Fruit fly (Drosophila melanogaster) whole organism, adult: ENCODE data around the gene CG12009.

Experiments
- CG11617 ChIP-seq: fragments of 200-800 bp; sonication (Bioruptor generic); optimal IDR thresholded peaks from 2 replicates; lab custom pipeline; 2017; ENCODE audit warnings: mild to moderate bottlenecking, missing biosample characterization, missing genetic modification reagents, missing genetic modification characterization
- CG12768 ChIP-seq: fragments of 200-800 bp; sonication (Bioruptor generic); optimal IDR thresholded peaks from 2 replicates; lab custom pipeline; 2017; ENCODE audit warnings: missing biosample characterization, missing genetic modification characterization, mild to moderate bottlenecking, moderate library complexity, missing genetic modification reagents
- CG33017 ChIP-seq: fragments of 200-800 bp; sonication (Bioruptor generic); optimal IDR thresholded peaks from 2 replicates; lab custom pipeline; 2018; ENCODE audit warnings: missing biosample characterization, mild to moderate bottlenecking, missing genetic modification characterization, moderate library complexity
- CG5204 ChIP-seq: fragments of 200-800 bp; sonication (Bioruptor generic); optimal IDR thresholded peaks from 2 replicates; lab custom pipeline; 2016; ENCODE audit warnings: missing biosample characterization, missing genetic modification characterization
- CG7045 ChIP-seq: fragments of 200-800 bp; sonication (Bioruptor generic); optimal IDR thresholded peaks from 2 replicates; lab custom pipeline; 2017; ENCODE audit warnings: missing biosample characterization, mild to moderate bottlenecking, missing genetic modification characterization
- CG7101 ChIP-seq: fragments of 200-800 bp; sonication (Bioruptor generic); optimal IDR thresholded peaks from 2 replicates; lab custom pipeline; 2018; ENCODE audit warnings: missing biosample characterization, mild to moderate bottlenecking, missing genetic modification characterization, moderate library complexity
- Clk ChIP-seq: fragments of 200-800 bp; sonication (Bioruptor generic); optimal IDR thresholded peaks from 2 replicates; lab custom pipeline; 2017; ENCODE audit warnings: missing biosample characterization, missing genetic modification characterization
- Crg-1 ChIP-seq: fragments of 200-800 bp; sonication (Bioruptor generic); optimal IDR thresholded peaks from 2 replicates; lab custom pipeline; 2016; ENCODE audit warnings: missing biosample characterization, missing genetic modification characterization
- Hr96 ChIP-seq: fragments of 200-800 bp; sonication (Bioruptor generic); optimal IDR thresholded peaks from 2 replicates; lab custom pipeline; 2016; ENCODE audit warnings: missing biosample characterization, missing genetic modification characterization
- Mnt ChIP-seq: fragments of 200-800 bp; sonication (Bioruptor generic); optimal IDR thresholded peaks from 2 replicates; lab custom pipeline; 2016; ENCODE audit warnings: missing biosample characterization, mild to moderate bottlenecking, missing genetic modification characterization
- bab1 ChIP-seq: fragments of 200-800 bp; sonication (Bioruptor generic); optimal IDR thresholded peaks from 3 replicates; lab custom pipeline; 2019; ENCODE audit warnings: missing biosample characterization, mild to moderate bottlenecking, missing genetic modification characterization, moderate library complexity
- cic ChIP-seq: fragments of 200-800 bp; sonication (Bioruptor generic); optimal IDR thresholded peaks from 2 replicates; lab custom pipeline; 2017; ENCODE audit warnings: missing biosample characterization, mild to moderate bottlenecking, missing genetic modification characterization, moderate library complexity
- cnc ChIP-seq, 2 experiments: fragments of >200 bp; optimal IDR thresholded peaks; 2 replicates each; lab custom pipeline; 2017
- kay ChIP-seq: fragments of 200-800 bp; sonication (Bioruptor generic); peaks from one replicate; lab custom pipeline; 2016; ENCODE audit warnings: missing biosample characterization, missing genetic modification characterization, borderline replicate concordance
- pad ChIP-seq: fragments of 200-800 bp; sonication (Bioruptor generic); optimal IDR thresholded peaks from 3 replicates; lab custom pipeline; 2017; ENCODE audit warnings: missing biosample characterization, missing genetic modification characterization, mild to moderate bottlenecking, moderate library complexity, missing genetic modification reagents
- tj ChIP-seq: fragments of 200-800 bp; sonication (Bioruptor generic); optimal IDR thresholded peaks from 3 replicates; lab custom pipeline; 2017; ENCODE audit warnings: missing biosample characterization, mild to moderate bottlenecking, missing genetic modification characterization, moderate library complexity
- toe ChIP-seq: fragments of 200-800 bp; sonication (Bioruptor generic); optimal IDR thresholded peaks from 2 replicates; lab custom pipeline; 2016; ENCODE audit warnings: missing biosample characterization, missing genetic modification characterization

Gene CG12009

DNA sequence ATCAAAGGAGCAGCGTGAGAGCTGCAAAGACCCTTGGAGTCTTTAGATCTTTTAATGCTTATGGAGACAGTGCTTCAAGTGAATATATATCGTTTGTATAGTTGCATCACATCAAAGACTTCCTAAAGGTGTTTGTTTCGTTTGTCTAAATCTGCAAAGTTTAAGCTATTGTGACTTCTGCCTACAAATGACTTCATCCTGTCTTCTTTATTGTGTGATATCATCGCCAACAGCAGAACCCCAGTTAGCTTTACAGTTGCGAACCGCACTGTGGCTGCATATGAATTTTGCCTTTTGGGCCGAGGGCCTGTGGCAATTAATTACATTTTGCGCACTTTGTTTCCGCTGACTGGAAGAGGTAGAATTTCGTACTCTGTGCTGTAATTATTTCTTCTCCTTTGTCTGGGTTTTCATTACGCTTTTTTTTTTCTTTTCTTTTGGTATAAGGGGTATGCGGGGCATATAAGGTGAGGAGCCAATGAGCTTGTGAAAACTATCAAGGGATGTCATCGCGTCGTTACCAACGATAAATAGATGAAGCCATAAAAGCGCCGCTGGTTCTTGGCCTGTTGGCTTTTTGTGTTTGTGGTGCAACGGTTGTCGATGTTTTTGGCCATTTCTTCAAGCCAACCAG, 51.2 kb downstream of the CG12009 start:
- TF ChIP-seq kay (no peak), tj (GFP tag; lab: Kevin White, UChicago) (peak; percentile 66)

DNA sequence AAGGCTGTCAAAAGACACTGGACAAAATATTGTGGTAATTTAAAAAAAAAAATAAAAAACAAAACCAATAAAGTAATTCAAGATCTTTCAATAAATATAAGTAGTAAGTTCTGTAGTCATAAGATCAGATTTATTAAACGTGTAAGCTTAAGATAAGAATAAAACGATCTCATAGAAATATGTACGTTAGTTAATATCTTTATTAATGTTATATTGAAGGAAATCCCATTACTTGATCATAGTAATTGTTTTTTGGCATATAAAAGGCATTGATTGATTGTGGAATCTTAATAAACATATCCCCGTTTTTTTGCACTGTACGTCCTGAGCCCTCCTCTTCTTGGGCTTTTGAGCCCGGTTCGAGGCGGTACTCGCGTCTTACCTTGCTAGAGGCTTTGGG, 52.0 kb downstream of the CG12009 start:
- TF ChIP-seq kay, result peak; percentile 48
- no peak for TF ChIP-seq CG7101 (tag; lab: Kevin White, UChicago)
- TF ChIP-seq toe (GFP tag; lab: Kevin White, UChicago), result no peak
- TF ChIP-seq CG7045 (GFP tag; lab: Kevin White, UChicago), result no peak

DNA sequence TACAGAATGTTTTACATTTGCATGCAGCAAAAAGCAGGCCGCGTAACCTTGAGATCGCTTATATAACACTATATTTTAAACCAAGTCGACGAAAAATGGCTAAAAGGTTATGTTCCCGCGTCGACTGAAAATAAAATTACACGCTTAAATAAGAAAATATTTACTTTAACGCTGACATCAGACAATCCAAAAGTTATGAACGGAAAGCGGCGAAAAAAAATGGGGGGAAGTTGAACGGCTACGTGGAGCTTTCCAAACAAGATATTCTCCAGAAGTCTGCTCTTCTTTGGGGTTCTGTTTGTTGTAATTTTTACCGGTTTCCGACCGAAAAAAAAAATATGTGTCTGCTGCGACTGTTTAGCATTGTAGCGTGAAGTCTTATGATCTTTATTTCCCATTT, 53.3 kb downstream of the CG12009 start:
- TF ChIP-seq Mnt (no peak), Crg-1 (no peak), CG11617 (GFP tag; lab: Kevin White, UChicago) (no peak), Hr96 (no peak), tj (GFP tag; lab: Kevin White, UChicago) (peak; percentile 80)

DNA sequence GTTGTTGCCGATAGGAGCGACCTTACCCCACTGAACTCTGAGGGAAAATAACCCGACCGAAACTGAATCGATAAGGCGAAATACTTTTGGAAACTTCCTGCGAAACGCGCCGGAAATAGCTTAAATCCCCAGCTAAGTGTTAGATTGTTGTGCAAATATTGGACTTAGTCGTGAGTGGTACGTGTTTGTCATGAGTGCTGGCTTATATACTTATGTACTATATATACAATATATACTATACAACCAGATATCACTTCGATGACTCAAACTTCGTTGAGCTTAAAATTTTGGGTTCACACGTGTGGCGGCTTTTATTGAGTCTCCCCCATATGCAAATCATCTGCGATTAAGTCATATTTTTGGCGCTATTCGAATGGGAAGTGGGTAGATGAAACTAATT, 55.0 kb downstream of the CG12009 start:
- TF ChIP-seq CG7045 (GFP tag; lab: Kevin White, UChicago) (no peak), cic (no peak), CG5204 (GFP tag; lab: Kevin White, UChicago) (no peak), cnc (optimal IDR thresholded peaks at IDR 0.05; lab: Kevin White, UChicago) (no peak), Mnt (no peak), Clk (GFP tag; lab: Kevin White, UChicago) (no peak), toe (GFP tag; lab: Kevin White, UChicago) (no peak), CG12768 (GFP tag; lab: Kevin White, UChicago) (no peak), bab1 (GFP tag; lab: Kevin White, UChicago) (no peak), CG11617 (GFP tag; lab: Kevin White, UChicago) (no peak), CG33017 (tag; lab: Kevin White, UChicago) (no peak), pad (GFP tag; lab: Kevin White, UChicago) (no peak)
